Worm (Caenorhabditis elegans): ENCODE data around the gene fbxa-77.

The fbxa-77 gene

ce11 chrIII:1284584-1285046, 35.3 kb downstream of the fbxa-77 start, which contains the start of gene fbxa-37 (continued):
- no peak for TF ChIP-seq rnt-1 (tag; optimal IDR thresholded peaks at IDR 0.05)
- no peak for TF ChIP-seq unc-130 (tag; optimal IDR thresholded peaks at IDR 0.05)
- TF ChIP-seq efl-3 (GFP tag; optimal IDR thresholded peaks at IDR 0.05): no peak
- TF ChIP-seq grh-1 (GFP tag; IDR thresholded peaks at IDR 0.05): no peak
- no peak for TF ChIP-seq C34B4.2 (tag; optimal IDR thresholded peaks at IDR 0.05)
- no peak for TF ChIP-seq pqm-1 (tag; optimal IDR thresholded peaks at IDR 0.05)
- peak; percentile 42 for TF ChIP-seq nhr-71 (tag; optimal IDR thresholded peaks at IDR 0.05)
- no peak for TF ChIP-seq fos-1 (tag; optimal IDR thresholded peaks at IDR 0.05)
- TF ChIP-seq lin-39 (tag; optimal IDR thresholded peaks at IDR 0.05): no peak
- TF ChIP-seq skn-1 (tag; optimal IDR thresholded peaks at IDR 0.05): peak; percentile 61
- peak in 1 of 2 experiments; percentile 25 for TF ChIP-seq lin-35 (GFP tag; optimal IDR thresholded peaks at IDR 0.05)
- no peak for TF ChIP-seq fkh-4 (tag; optimal IDR thresholded peaks at IDR 0.05; ENCODE audit: borderline replicate concordance)

DNA sequence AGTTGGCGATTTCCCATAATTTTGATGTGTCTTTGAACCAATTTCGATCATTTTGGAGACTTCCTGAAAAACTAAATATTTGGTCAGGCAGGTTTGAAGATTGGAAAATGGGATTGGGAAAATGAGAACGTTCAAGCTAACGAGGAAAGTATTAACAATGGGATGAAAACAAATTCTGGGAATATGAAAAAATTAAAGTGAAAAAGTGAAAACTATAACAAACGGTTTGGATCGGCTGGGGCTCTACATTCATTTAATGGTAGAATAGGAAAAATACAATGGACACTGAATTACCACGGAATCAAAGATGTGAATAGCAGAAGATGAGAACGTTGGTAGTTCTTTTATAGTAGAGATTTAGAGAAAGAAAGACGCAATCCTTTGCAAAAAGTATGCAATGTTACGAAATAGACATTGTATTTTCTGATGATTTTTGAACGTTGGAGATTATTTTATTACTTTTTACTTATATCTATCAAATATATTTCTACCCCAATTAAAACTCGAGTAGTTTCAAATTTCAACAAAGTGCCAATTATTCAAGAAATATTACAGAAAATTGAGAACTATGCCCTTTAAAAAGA, 39.3 kb downstream of the fbxa-77 start, which contains the start of gene fbxa-50:
Gene fbxa-50, minus strand, starts transcription at position 51 of the 584 bp plus-strand sequence.
- no peak for TF ChIP-seq irx-1 (tag; optimal IDR thresholded peaks at IDR 0.05)
- no peak for TF ChIP-seq lin-14 (GFP tag; optimal IDR thresholded peaks at IDR 0.05)
- TF ChIP-seq pag-3 (tag; optimal IDR thresholded peaks at IDR 0.05; ENCODE audit: borderline replicate concordance, insufficient read depth): no peak
- TF ChIP-seq isw-1 (GFP tag; IDR thresholded peaks at IDR 0.05): no peak
- no peak for TF ChIP-seq nhr-19 (GFP tag; conservative IDR thresholded peaks at IDR 0.05)
- peak; percentile 21 for TF ChIP-seq skn-1 (tag; optimal IDR thresholded peaks at IDR 0.05)

DNA sequence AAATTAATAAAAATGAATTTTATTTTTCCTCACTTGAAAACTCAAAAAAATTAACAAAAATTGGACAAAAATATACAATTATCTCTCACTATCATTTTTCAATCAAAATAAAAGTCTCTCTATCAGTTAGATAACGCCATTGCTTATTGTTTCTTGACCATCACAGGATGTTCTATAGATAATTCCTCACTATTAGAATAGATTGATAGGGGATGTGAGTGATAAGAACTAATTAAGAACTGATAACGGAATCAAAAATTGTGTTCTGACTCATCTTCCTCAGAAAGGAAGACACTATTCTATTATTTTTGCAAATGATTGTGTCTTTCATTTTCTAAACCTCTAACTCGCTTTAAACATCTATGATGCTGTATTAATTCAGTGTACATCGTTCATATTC, 39.9 kb downstream of the fbxa-77 start:
- TF ChIP-seq elt-2 (tag; optimal IDR thresholded peaks at IDR 0.05) (peak; percentile 87), jun-1 (tag; optimal IDR thresholded peaks at IDR 0.05) (peak; percentile 75), pqm-1 (tag; optimal IDR thresholded peaks at IDR 0.05) (peak; percentile 35), ama-1 (optimal IDR thresholded peaks at IDR 0.05) (no peak)

ce11 chrIII:1293135-1293534, 43.9 kb downstream of the fbxa-77 start, which contains the start of gene fbxa-36:
Gene fbxa-36 (minus strand): TSS chrIII:1293235.
- no peak for TF ChIP-seq ceh-82 (tag; optimal IDR thresholded peaks at IDR 0.05)
- no peak for TF ChIP-seq lin-13 (GFP tag; optimal IDR thresholded peaks at IDR 0.05)
- TF ChIP-seq ztf-11 (tag; optimal IDR thresholded peaks at IDR 0.05): no peak
- TF ChIP-seq lin-35 (GFP tag; optimal IDR thresholded peaks at IDR 0.05): no peak
- no peak for TF ChIP-seq zag-1 (tag; optimal IDR thresholded peaks at IDR 0.05)
- TF ChIP-seq lin-14 (GFP tag; optimal IDR thresholded peaks at IDR 0.05): no peak

ce11 chrIII:1295149-1295716, 46.0 kb downstream of the fbxa-77 start, which contains the start of gene fbxa-35:
Gene fbxa-35 (plus strand): TSS chrIII:1295666.
- TF ChIP-seq efl-1 (optimal IDR thresholded peaks at IDR 0.05) (no peak), efl-1 (GFP tag; optimal IDR thresholded peaks at IDR 0.05 in 1 of 2) (peak in 1 of 2 experiments; percentile 19), sptf-1 (tag; optimal IDR thresholded peaks at IDR 0.05) (no peak), unc-62 (GFP tag; optimal IDR thresholded peaks at IDR 0.05) (no peak), elt-2 (tag; optimal IDR thresholded peaks at IDR 0.05) (peak; percentile 82), alr-1 (tag; optimal IDR thresholded peaks at IDR 0.05; ENCODE audit: borderline replicate concordance) (no peak), elt-3 (tag; optimal IDR thresholded peaks at IDR 0.05) (peak in 2 of 6 experiments; percentile 13), mdl-1 (tag; optimal IDR thresholded peaks at IDR 0.05) (no peak), ztf-4 (tag; optimal IDR thresholded peaks at IDR 0.05) (no peak), dsc-1 (tag; optimal IDR thresholded peaks at IDR 0.05) (no peak), snpc-4 (tag; optimal IDR thresholded peaks at IDR 0.05) (no peak), nhr-20 (tag; optimal IDR thresholded peaks at IDR 0.05) (no peak), pax-3 (tag; optimal IDR thresholded peaks at IDR 0.05) (no peak), hlh-17 (GFP tag; optimal IDR thresholded peaks at IDR 0.05; ENCODE audit: borderline replicate concordance) (no peak), fkh-4 (tag; optimal IDR thresholded peaks at IDR 0.05; ENCODE audit: borderline replicate concordance) (no peak), pqm-1 (tag; optimal IDR thresholded peaks at IDR 0.05) (no peak)

Measured in whole organism, L1 larva.